Worm (Caenorhabditis elegans) whole organism, mixed stage, embryonic: Measurements from ENCODE around the gene kin-36.

ENCODE experiments used
- bed-3 ChIP-seq: fragments of 200-800 bp; sonication (Bioruptor generic); optimal IDR thresholded peaks from 3 replicates; lab custom pipeline; 2018; ENCODE audit warnings: mild to moderate bottlenecking, missing genetic modification characterization, moderate library complexity, missing compliant biosample characterization
- blmp-1 ChIP-seq: fragments of 150-350 bp; optimal IDR thresholded peaks from 2 replicates; lab custom pipeline; 2014; ENCODE audit warnings: missing biosample characterization, missing genetic modification characterization
- ceh-39 ChIP-seq: fragments of 150-350 bp; optimal IDR thresholded peaks from 2 replicates; lab custom pipeline; 2014; ENCODE audit warnings: missing biosample characterization, missing genetic modification characterization
- ceh-43 ChIP-seq: fragments of 200-800 bp; sonication (Bioruptor generic); optimal IDR thresholded peaks from 2 replicates; lab custom pipeline; 2018; ENCODE audit warnings: mild to moderate bottlenecking, missing genetic modification characterization, moderate library complexity, missing compliant biosample characterization
- ceh-83 ChIP-seq: fragments of 200-800 bp; sonication (Bioruptor generic); optimal IDR thresholded peaks from 2 replicates; lab custom pipeline; 2018; ENCODE audit warnings: mild to moderate bottlenecking, missing genetic modification characterization, missing compliant biosample characterization
- ces-1 ChIP-seq: fragments of 150-350 bp; optimal IDR thresholded peaks from 2 replicates; lab custom pipeline; 2014; ENCODE audit warnings: missing biosample characterization, missing genetic modification reagents, missing genetic modification characterization
- cnd-1 ChIP-seq: fragments of 200-800 bp; sonication (Bioruptor generic); optimal IDR thresholded peaks from 2 replicates; lab custom pipeline; 2018; ENCODE audit warnings: mild to moderate bottlenecking, missing genetic modification characterization, missing compliant biosample characterization
- drap-1 ChIP-seq: fragments of 200-800 bp; sonication (Bioruptor generic); optimal IDR thresholded peaks from 3 replicates; lab custom pipeline; 2018; ENCODE audit warnings: mild to moderate bottlenecking, missing genetic modification characterization, missing compliant biosample characterization
- elt-1 ChIP-seq: sonication (generic microtip); optimal IDR thresholded peaks from 2 replicates; lab custom pipeline; 2017; ENCODE audit warnings: missing genetic modification characterization, mild to moderate bottlenecking, missing compliant biosample characterization, antibody characterized with exemption, moderate library complexity, borderline replicate concordance; ENCODE audit not compliant: insufficient read depth
- elt-3 ChIP-seq: fragments of 150-350 bp; optimal IDR thresholded peaks from 2 replicates; lab custom pipeline; 2014; ENCODE audit warnings: missing biosample characterization, missing genetic modification characterization
- flh-1 ChIP-seq: fragments of 200-800 bp; sonication (Bioruptor generic); optimal IDR thresholded peaks from 2 replicates; lab custom pipeline; 2018; ENCODE audit warnings: mild to moderate bottlenecking, missing genetic modification characterization, moderate library complexity, missing compliant biosample characterization
- ham-2 ChIP-seq: fragments of 200-800 bp; sonication (Bioruptor generic); optimal IDR thresholded peaks from 2 replicates; lab custom pipeline; 2018; ENCODE audit warnings: mild to moderate bottlenecking, missing genetic modification characterization, missing compliant biosample characterization
- lin-13 ChIP-seq: fragments of 150-350 bp; optimal IDR thresholded peaks from 2 replicates; lab custom pipeline; 2014; ENCODE audit warnings: missing biosample characterization, missing genetic modification characterization
- lin-32 ChIP-seq: fragments of 200-800 bp; sonication (Bioruptor generic); optimal IDR thresholded peaks from 2 replicates; lab custom pipeline; 2018; ENCODE audit warnings: mild to moderate bottlenecking, missing genetic modification characterization, missing compliant biosample characterization
- mep-1 ChIP-seq: fragments of 150-350 bp; optimal IDR thresholded peaks from 2 replicates; lab custom pipeline; 2017; ENCODE audit warnings: missing biosample characterization, missing genetic modification reagents, missing genetic modification characterization, inconsistent platforms
- mls-2 ChIP-seq: sonication (generic microtip); optimal IDR thresholded peaks from 2 replicates; lab custom pipeline; 2016; ENCODE audit warnings: mild to moderate bottlenecking, missing genetic modification characterization, moderate library complexity, missing compliant biosample characterization
- nhr-12 ChIP-seq: fragments of 150-350 bp; optimal IDR thresholded peaks from 2 replicates; lab custom pipeline; 2014; ENCODE audit warnings: missing biosample characterization, missing genetic modification characterization
- nhr-2 ChIP-seq: fragments of 150-350 bp; optimal IDR thresholded peaks from 2 replicates; lab custom pipeline; 2014; ENCODE audit warnings: missing biosample characterization, missing genetic modification characterization
- nhr-237 ChIP-seq: fragments of 150-350 bp; optimal IDR thresholded peaks from 2 replicates; lab custom pipeline; 2014; ENCODE audit warnings: missing biosample characterization, missing genetic modification characterization
- nhr-28 ChIP-seq: fragments of 150-350 bp; optimal IDR thresholded peaks from 2 replicates; lab custom pipeline; 2014; ENCODE audit warnings: missing biosample characterization, missing genetic modification characterization
- nhr-76 ChIP-seq: sonication (generic microtip); optimal IDR thresholded peaks from 2 replicates; lab custom pipeline; 2017; ENCODE audit warnings: missing biosample characterization, missing genetic modification characterization
- sem-2 ChIP-seq: fragments of 200-800 bp; sonication (Bioruptor generic); optimal IDR thresholded peaks from 2 replicates; lab custom pipeline; 2018; ENCODE audit warnings: mild to moderate bottlenecking, missing genetic modification characterization, missing compliant biosample characterization
- snpc-4 ChIP-seq: fragments of 150-350 bp; optimal IDR thresholded peaks from 2 replicates; lab custom pipeline; 2014; ENCODE audit warnings: missing biosample characterization, missing genetic modification characterization
- sptf-1 ChIP-seq: sonication (generic microtip); optimal IDR thresholded peaks from 2 replicates; lab custom pipeline; 2017; ENCODE audit warnings: mild to moderate bottlenecking, missing genetic modification characterization, moderate library complexity, missing compliant biosample characterization
- tbx-8 ChIP-seq: fragments of 200-800 bp; sonication (Bioruptor generic); optimal IDR thresholded peaks from 2 replicates; lab custom pipeline; 2018; ENCODE audit warnings: mild to moderate bottlenecking, missing genetic modification characterization, moderate library complexity, missing compliant biosample characterization
- unc-39 ChIP-seq: fragments of 150-350 bp; optimal IDR thresholded peaks from 2 replicates; lab custom pipeline; 2014; ENCODE audit warnings: missing biosample characterization, missing genetic modification characterization
- unc-62 ChIP-seq: fragments of 150-350 bp; optimal IDR thresholded peaks from 2 replicates; lab custom pipeline; 2014; ENCODE audit warnings: missing biosample characterization, missing genetic modification reagents, missing genetic modification characterization
- zip-8 ChIP-seq: fragments of 150-350 bp; optimal IDR thresholded peaks from 2 replicates; lab custom pipeline; 2014; ENCODE audit warnings: missing biosample characterization, missing genetic modification characterization
- ztf-11 ChIP-seq: fragments of 150-350 bp; optimal IDR thresholded peaks from 2 replicates; lab custom pipeline; 2014; ENCODE audit warnings: missing biosample characterization, missing genetic modification characterization

The kin-36 gene

DNA sequence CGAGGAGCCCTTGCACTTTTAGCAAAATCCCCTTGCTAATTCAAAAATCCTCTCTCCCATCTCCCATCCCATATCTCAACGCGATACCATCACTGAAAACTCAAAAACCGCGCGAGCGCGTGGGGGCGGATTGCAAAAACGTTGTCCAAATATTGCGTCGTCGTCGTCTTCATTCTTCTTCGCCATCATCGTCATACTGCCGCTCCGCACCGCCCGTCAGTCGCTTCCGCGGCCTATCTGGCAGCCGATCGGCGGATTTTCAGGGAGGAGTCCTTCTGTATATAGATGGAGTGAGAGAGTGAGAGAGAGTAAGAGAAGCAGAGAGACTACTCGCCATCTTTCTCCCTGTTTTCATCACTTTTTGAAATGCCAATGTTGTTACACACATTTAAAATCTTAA lies 8.1 kb downstream of the kin-36 start:
- TF ChIP-seq flh-1 (GFP tag; lab: Kevin White, UChicago) (no peak), lin-13 (tag; lab: Kevin White, UChicago) (no peak), ham-2 (GFP tag; lab: Kevin White, UChicago) (peak; percentile 29), ceh-39 (no peak)

DNA sequence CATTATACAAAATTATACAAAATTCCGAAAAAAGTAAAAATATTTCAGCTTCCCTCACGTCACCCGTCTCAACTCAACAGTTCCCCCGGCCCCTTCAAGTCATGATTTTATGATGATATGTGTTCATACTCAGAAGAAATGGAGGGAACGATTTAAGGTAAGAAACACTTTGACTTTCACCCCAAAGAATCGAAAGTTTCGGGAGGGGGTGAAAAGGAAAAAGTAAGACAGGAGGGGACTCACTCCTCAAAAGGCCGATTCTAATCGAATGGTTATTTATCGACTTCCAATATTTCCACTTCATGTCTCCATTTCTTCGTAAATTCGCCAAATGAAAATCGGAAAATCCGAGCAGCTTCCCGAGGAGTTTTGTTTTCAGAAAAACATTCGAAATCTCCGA lies 9.4 kb downstream of the kin-36 start, which contains the start of gene bus-4:
Gene bus-4 (plus strand): TSS at position 49 of the 400 bp plus-strand sequence.
- TF ChIP-seq mls-2 (tag; lab: Kevin White, UChicago) (no peak), blmp-1 (tag; lab: Kevin White, UChicago) (peak; percentile 11)
- TF ChIP-seq, all 35 proteins: peak for 1

DNA sequence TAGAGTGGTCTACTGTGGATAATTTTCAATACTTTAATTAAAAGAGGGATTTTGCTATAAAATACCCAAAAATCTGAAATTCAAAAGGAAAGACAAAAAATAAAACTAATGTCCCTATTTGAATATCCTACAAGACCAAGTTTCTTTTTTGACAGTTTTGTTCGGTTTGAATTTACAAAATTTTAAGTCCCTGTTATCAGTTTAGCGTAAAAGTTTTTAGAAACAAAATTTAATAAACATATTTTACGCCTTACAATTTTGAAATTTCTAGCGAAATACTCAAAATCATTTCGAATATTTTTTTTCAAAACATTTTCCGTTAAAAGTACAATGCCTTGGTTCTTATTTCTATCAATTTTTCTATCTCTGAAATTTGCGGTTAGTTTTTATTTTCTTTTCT lies 13.6 kb downstream of the kin-36 start, which contains the start of gene spe-51:
Gene spe-51 (plus strand): TSS at position 301 of the 400 bp plus-strand sequence.
- no peak for TF ChIP-seq cnd-1
- no peak for TF ChIP-seq snpc-4 (tag; lab: Kevin White, UChicago)
- no peak for TF ChIP-seq sptf-1
- TF ChIP-seq elt-1 = no peak
- no peak for TF ChIP-seq unc-62 (GFP tag; lab: Kevin White, UChicago)
- no peak for TF ChIP-seq sem-2 (GFP tag; lab: Kevin White, UChicago)

- TF ChIP-seq sptf-1 (no peak), nhr-76 (tag; lab: Kevin White, UChicago) (no peak), ceh-39 (no peak), nhr-237 (tag; lab: Kevin White, UChicago) (no peak), lin-32 (no peak), nhr-28 (no peak), unc-62 (GFP tag; lab: Kevin White, UChicago) (no peak), mep-1 (tag; lab: Kevin White, UChicago) (no peak), bed-3 (GFP tag; lab: Kevin White, UChicago) (no peak), elt-1 (no peak), unc-39 (no peak), ces-1 (no peak), ceh-83 (no peak), mls-2 (tag; lab: Kevin White, UChicago) (no peak)
Observed at ce11 chrIV:4703911-4704310, 25.1 kb downstream of the kin-36 start, which contains the start of gene ogdh-1. TSS of gene ogdh-1 (minus strand) at chrIV:4704011.

- TF ChIP-seq sptf-1 (peak; percentile 54), zip-8 (tag; lab: Kevin White, UChicago) (no peak), snpc-4 (tag; lab: Kevin White, UChicago) (no peak), ham-2 (GFP tag; lab: Kevin White, UChicago) (peak; percentile 34), mls-2 (tag; lab: Kevin White, UChicago) (peak; percentile 48)
Observed at ce11 chrIV:4705182-4705581, 26.4 kb downstream of the kin-36 start.

DNA sequence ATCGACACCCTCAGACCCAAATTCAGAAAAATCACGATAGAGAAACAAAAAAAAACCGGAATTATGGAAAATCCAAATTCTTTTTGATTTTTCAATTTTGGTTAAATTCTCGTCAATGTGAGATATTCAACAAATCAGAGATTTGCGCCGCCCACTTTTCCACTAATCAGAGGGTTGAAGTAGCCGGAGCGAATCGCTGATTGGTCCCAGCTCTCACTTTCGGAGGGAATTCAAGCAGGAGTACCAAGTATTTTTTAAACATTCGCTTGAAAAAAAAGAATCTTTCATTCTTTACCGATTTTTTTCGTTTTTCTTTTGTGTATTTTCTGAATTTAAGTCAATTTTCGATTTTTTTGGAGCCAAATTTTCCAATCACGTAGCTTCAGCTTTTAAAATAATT lies 27.1 kb downstream of the kin-36 start:
- TF ChIP-seq zip-8 (tag; lab: Kevin White, UChicago) = no peak
- TF ChIP-seq ceh-39 = no peak
- TF ChIP-seq bed-3 (GFP tag; lab: Kevin White, UChicago) = no peak
- TF ChIP-seq ztf-11 (tag; lab: Kevin White, UChicago) = no peak
- no peak for TF ChIP-seq ham-2 (GFP tag; lab: Kevin White, UChicago)
- TF ChIP-seq snpc-4 (tag; lab: Kevin White, UChicago) = no peak
- TF ChIP-seq flh-1 (GFP tag; lab: Kevin White, UChicago) = no peak
- TF ChIP-seq sptf-1 = no peak
- TF ChIP-seq nhr-2 (tag; lab: Kevin White, UChicago) = no peak
- TF ChIP-seq elt-1 = no peak
- TF ChIP-seq ceh-43 = no peak
- no peak for TF ChIP-seq unc-39
- TF ChIP-seq ces-1 = no peak

ce11 chrIV:4710459-4710858 lies 31.6 kb downstream of the kin-36 start, which contains the start of gene cif-1:
TSS of gene cif-1 (minus strand) at chrIV:4710755.
- TF ChIP-seq lin-13 (tag; lab: Kevin White, UChicago) (no peak), zip-8 (tag; lab: Kevin White, UChicago) (no peak), bed-3 (GFP tag; lab: Kevin White, UChicago) (no peak), nhr-12 (no peak), nhr-28 (no peak), ceh-39 (no peak), ces-1 (no peak), sem-2 (GFP tag; lab: Kevin White, UChicago) (no peak), tbx-8 (GFP tag; lab: Kevin White, UChicago) (no peak), flh-1 (GFP tag; lab: Kevin White, UChicago) (no peak), elt-1 (no peak), mls-2 (tag; lab: Kevin White, UChicago) (no peak), elt-3 (tag; lab: Kevin White, UChicago) (no peak), drap-1 (GFP tag; lab: Kevin White, UChicago) (no peak), lin-32 (no peak), ceh-83 (no peak), nhr-2 (tag; lab: Kevin White, UChicago) (no peak)
